Fruit fly (Drosophila melanogaster): ENCODE results near the gene CG7133.

Gene CG7133

DNA sequence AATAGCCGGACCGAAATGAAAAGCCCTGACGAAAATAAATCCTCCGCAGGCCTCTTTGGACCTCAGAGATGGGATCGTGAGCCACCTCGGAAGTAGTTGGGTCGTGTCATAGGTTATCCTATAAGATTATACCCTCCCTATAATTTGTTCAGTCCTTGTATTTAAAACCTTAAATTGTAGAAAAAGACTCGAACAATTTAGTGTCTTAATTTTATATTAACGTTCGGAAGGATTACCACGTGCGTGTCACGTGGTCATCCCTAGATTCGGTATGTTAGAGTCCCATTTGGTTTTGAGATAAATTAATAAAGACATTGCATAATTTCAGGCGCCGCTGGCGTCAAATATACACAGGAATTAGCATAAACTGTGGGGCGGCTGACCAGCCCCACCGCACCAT, 3.7 kb upstream of the CG7133 start (continued):
- peak; percentile 15 for TF ChIP-seq Myb (GFP tag; optimal IDR thresholded peaks at IDR 0.05)
- TF ChIP-seq Elba2 (GFP tag; optimal IDR thresholded peaks at IDR 0.05), result no peak
- TF ChIP-seq CG2875 (GFP tag; optimal IDR thresholded peaks at IDR 0.05), result peak; percentile 30
- peak; percentile 14 for TF ChIP-seq twi (tag; optimal IDR thresholded peaks at IDR 0.05)
- peak; percentile 36 for TF ChIP-seq fu2 (GFP tag; optimal IDR thresholded peaks at IDR 0.05)
- no peak for TF ChIP-seq CG31388 (GFP tag; optimal IDR thresholded peaks at IDR 0.05)
- TF ChIP-seq zen2 (GFP tag; IDR thresholded peaks at IDR 0.05; ENCODE audit: partially characterized antibody), result peak; percentile 78; the same call in 2 of the 3 replicates
- no peak for TF ChIP-seq lov (optimal IDR thresholded peaks at IDR 0.05)
- TF ChIP-seq lov (GFP tag; IDR thresholded peaks at IDR 0.05), result no peak; the same call in 1 of the 3 replicates
- no peak for TF ChIP-seq CG18619 (GFP tag; optimal IDR thresholded peaks at IDR 0.05)
- TF ChIP-seq CG30403 (GFP tag; optimal IDR thresholded peaks at IDR 0.05), result peak; percentile 64
- no peak for TF ChIP-seq ro (GFP tag; IDR thresholded peaks at IDR 0.05)
- TF ChIP-seq usp (GFP tag; optimal IDR thresholded peaks at IDR 0.05), result no peak
- no peak for TF ChIP-seq D (optimal IDR thresholded peaks at IDR 0.05)
- peak; percentile 24 for TF ChIP-seq D (GFP tag; optimal IDR thresholded peaks at IDR 0.05)
- TF ChIP-seq ftz-f1 (GFP tag; optimal IDR thresholded peaks at IDR 0.05), result no peak
- TF ChIP-seq trh (GFP tag; optimal IDR thresholded peaks at IDR 0.05), result no peak
- TF ChIP-seq trem (tag; optimal IDR thresholded peaks at IDR 0.05), result peak; percentile 42
- no peak; the same call in 2 of the 3 replicates for TF ChIP-seq croc (GFP tag; conservative IDR thresholded peaks at IDR 0.05)
- TF ChIP-seq al (GFP tag; IDR thresholded peaks at IDR 0.05), result peak; percentile 52; the same call in 1 of the 2 replicates
- TF ChIP-seq phol (tag; optimal IDR thresholded peaks at IDR 0.05), result peak; percentile 62
- no peak for TF ChIP-seq CG1792 (GFP tag; optimal IDR thresholded peaks at IDR 0.05)
- peak; percentile 46 for TF ChIP-seq CG13624 (GFP tag; optimal IDR thresholded peaks at IDR 0.05)
- no peak for TF ChIP-seq CG43689 (GFP tag; IDR thresholded peaks at IDR 0.05)
- peak; percentile 46 for TF ChIP-seq CG17385 (GFP tag; optimal IDR thresholded peaks at IDR 0.05)
- TF ChIP-seq CG12219 (GFP tag; optimal IDR thresholded peaks at IDR 0.05), result peak; percentile 43
- peak; percentile 50 to 57 for TF ChIP-seq Pdp1 (GFP tag; optimal IDR thresholded peaks at IDR 0.05)
- peak; percentile 26 for TF ChIP-seq fd96Cb (tag; optimal IDR thresholded peaks at IDR 0.05)
- TF ChIP-seq Xbp1 (GFP tag; optimal IDR thresholded peaks at IDR 0.05), result peak; percentile 62
- peak; percentile 44 for TF ChIP-seq CG7786 (GFP tag; optimal IDR thresholded peaks at IDR 0.05)
- peak; percentile 35 for TF ChIP-seq CG5245 (GFP tag; optimal IDR thresholded peaks at IDR 0.05)
- peak; percentile 34 for TF ChIP-seq Sry-β (GFP tag; optimal IDR thresholded peaks at IDR 0.05)
- TF ChIP-seq Optix (GFP tag; IDR thresholded peaks at IDR 0.05), result no peak
- peak; percentile 35 for TF ChIP-seq tio (GFP tag; optimal IDR thresholded peaks at IDR 0.05)
- no peak for TF ChIP-seq hkb (optimal IDR thresholded peaks at IDR 0.05)
- TF ChIP-seq hkb (GFP tag; IDR thresholded peaks at IDR 0.05), result peak; percentile 58; the same call in 1 of the 2 replicates
- peak; percentile 60 for TF ChIP-seq CG11504 (tag; optimal IDR thresholded peaks at IDR 0.05)
- peak; percentile 44 for TF ChIP-seq CG33213 (GFP tag; optimal IDR thresholded peaks at IDR 0.05)
- TF ChIP-seq Kr (GFP tag; optimal IDR thresholded peaks at IDR 0.05), result no peak
- TF ChIP-seq Asciz (GFP tag; optimal IDR thresholded peaks at IDR 0.05), result peak; percentile 31
- no peak for TF ChIP-seq Vsx1 (GFP tag; optimal IDR thresholded peaks at IDR 0.05)
- TF ChIP-seq Dad (GFP tag; optimal IDR thresholded peaks at IDR 0.05), result peak; percentile 2
- peak; percentile 34 for TF ChIP-seq repo (GFP tag; optimal IDR thresholded peaks at IDR 0.05)
- no peak for TF ChIP-seq bigmax (GFP tag; optimal IDR thresholded peaks at IDR 0.05)
- peak; percentile 49 for TF ChIP-seq CG15269 (tag; optimal IDR thresholded peaks at IDR 0.05)
- TF ChIP-seq abd-A (tag; optimal IDR thresholded peaks at IDR 0.05), result no peak

Data from whole organism, embryonic.